Worm (Caenorhabditis elegans) whole organism, L4/young adult: Measurements from ENCODE around the gene rga-1.
"Not testable (repeated sequence)": the region's sequence is repeated elsewhere in the genome, so short reads cannot be mapped to it uniquely, and the experiment has no call there.

Source experiments
- W03F9.2 ChIP-seq: fragments of 150-350 bp; optimal IDR thresholded peaks from 2 replicates; lab custom pipeline; 2014; ENCODE audit warnings: missing biosample characterization, missing genetic modification characterization
- dao-5 ChIP-seq: sonication (generic microtip); optimal IDR thresholded peaks from 2 replicates; lab custom pipeline; 2016; ENCODE audit warnings: missing genotype, missing genetic modification characterization, moderate library complexity, missing compliant biosample characterization
- him-1 ChIP-seq: sonication (generic microtip); optimal IDR thresholded peaks from 2 replicates; lab custom pipeline; 2016; ENCODE audit warnings: missing genotype, missing genetic modification reagents, missing genetic modification characterization, missing compliant biosample characterization

The rga-1 gene

DNA sequence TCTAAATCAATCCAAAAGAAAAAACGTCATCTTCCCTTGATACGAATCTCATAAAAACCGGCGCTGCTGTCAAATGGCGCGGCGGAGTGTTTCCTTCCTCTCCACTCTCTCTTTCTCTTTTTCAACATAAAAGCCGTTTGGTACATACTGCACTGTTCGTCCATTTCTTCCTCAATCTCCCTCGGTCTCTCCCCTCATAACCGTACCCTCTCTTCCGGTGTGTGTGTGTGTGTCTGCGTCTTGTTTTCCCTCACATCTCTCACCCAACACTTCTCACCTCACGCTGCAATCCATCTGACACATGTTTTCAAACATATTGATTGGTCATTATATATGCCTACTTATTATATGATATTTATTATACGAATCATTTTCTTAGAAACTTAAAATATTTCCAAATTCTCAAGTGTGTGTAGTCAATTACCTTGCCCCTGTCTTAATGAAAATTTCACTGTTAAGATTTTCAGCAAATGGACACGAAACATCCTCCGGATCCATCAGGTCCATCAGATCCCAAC, at the start of gene rga-1, which contains the start of gene aars-1:
Gene rga-1 (plus strand): TSS at position 468 of the 518 bp plus-strand sequence.
Gene aars-1 (minus strand): TSS at position 71 of the 518 bp plus-strand sequence.
- TF ChIP-seq dao-5 (tag; lab: Kevin White, UChicago), result no peak
- peak; percentile 47 for TF ChIP-seq W03F9.2 (tag; lab: Kevin White, UChicago)

DNA sequence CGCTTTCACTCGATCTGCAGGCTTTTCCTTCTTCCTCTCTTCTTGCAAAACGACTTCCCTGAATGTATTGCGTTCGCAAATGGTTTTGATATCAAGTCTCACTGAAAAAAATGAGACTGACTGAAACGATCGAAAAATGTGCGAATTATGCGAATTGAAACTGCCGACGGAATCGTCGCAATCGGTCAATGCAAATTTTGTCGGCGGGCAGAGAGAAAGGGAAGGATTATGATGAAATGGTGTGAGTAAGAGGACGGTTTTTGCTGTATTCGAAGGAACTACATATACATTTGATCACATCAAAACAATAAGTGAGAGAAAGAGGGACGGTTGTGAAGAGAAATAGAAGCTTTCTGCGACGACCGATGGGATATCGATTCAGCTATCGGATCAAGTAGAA, 49.0 kb upstream of the rga-1 start, which contains the start of gene C05D12.1:
Gene C05D12.1 (minus strand): TSS at position 101 of the 400 bp plus-strand sequence.
- TF ChIP-seq him-1 (tag; lab: Kevin White, UChicago) (no peak), W03F9.2 (tag; lab: Kevin White, UChicago) (no peak)

DNA sequence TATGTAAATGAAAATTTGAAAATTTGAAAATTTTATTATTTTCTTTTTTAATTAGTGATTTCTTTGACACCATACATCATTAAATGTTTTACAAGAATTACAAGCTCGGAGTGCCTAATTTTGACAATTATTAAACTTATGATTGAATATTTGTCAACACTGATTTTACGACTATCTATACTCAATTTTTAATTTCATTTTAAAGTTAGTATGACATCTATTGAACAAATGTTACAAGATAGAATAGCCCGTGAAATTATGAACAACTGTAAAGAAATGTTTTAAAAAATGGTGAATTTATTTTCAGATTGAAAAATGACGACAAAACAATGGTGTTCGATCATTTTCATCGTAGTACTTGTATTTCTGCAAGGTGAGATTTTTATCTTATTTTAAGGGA, 46.7 kb upstream of the rga-1 start, which contains the start of gene C05D12.2:
Gene C05D12.2 (plus strand): TSS at position 301 of the 400 bp plus-strand sequence.
- TF ChIP-seq dao-5 (tag; lab: Kevin White, UChicago) (no peak), him-1 (tag; lab: Kevin White, UChicago) (no peak), W03F9.2 (tag; lab: Kevin White, UChicago) (no peak)

DNA sequence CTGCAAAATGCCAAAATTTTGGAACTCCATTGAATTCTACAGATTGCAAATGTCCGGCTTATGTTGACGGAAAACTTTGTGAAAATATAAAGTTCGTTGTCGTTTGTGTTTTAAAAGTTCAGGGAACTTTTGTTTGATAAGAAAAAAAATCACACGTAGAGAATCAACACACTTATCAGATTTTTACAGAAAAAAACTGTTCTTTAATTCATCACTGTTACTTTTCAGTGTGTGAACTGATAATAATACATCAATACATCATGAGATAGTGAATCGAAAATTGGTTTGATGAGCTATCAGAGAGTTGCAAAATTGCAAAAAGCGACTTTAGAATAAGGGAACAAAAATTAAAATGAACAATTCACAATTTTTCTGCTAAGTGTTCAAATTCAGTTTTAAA, 46.2 kb upstream of the rga-1 start:
- TF ChIP-seq him-1 (tag; lab: Kevin White, UChicago), result no peak
- TF ChIP-seq W03F9.2 (tag; lab: Kevin White, UChicago), result peak; percentile 2

DNA sequence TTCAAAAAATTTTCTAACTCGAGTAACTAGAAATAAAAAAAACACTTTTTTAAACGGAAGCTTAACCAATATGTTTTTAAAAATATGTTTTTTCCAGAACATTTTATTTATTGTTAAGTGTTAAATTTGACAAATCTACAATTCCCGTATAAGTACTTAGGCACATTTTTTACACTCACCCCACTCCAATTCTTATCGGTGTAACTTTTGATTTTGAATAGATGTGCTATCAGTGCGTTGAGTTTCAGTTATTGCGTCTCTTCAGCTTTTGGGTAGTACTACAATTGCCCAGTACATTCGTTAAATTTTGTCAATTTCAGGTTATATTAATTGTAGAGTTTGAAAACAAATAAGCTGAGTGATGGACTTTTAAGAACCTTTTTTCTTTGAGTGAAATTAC, 40.7 kb upstream of the rga-1 start:
- TF ChIP-seq him-1 (tag; lab: Kevin White, UChicago) (no peak), W03F9.2 (tag; lab: Kevin White, UChicago) (no peak), dao-5 (tag; lab: Kevin White, UChicago) (no peak)

DNA sequence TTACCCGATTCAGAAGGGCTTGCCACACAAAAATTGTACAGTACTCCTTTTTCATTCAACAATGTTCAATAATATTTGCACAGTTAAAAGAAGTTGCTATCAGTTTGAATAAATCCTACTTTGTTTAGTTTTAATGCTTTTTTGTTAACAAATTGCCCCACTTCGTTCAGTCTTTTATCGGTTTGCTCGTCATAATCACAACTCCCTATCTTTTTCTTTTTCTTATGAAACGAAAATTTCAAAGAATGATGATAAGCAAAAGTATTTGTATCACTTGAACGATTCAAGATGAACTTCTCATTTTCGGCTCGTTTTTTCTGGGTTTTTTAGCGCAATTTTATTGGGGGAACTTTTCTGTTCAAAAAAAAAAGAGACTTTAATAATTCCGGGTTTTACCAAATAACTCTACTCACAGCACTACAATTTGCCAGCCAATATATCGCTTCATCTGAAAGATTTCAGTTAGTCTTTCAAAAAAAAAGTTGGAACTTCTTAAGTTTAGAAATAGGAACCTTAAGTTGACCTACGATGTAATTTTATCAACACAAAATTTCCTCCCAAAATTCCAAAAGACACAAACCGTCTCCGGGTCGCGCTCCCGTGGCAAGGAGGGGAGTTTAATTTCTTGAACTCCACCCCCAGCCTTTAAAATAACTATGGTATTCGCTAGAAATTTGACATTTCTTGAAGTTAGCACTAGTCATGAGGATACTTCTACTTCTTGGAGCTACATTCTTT, 39.9 kb upstream of the rga-1 start, which contains the start of gene C05D12.3:
Gene C05D12.3 (plus strand): TSS at position 688 of the 738 bp plus-strand sequence.
- no peak for TF ChIP-seq W03F9.2 (tag; lab: Kevin White, UChicago)
- TF ChIP-seq dao-5 (tag; lab: Kevin White, UChicago), result no peak
- TF ChIP-seq him-1 (tag; lab: Kevin White, UChicago), result no peak

DNA sequence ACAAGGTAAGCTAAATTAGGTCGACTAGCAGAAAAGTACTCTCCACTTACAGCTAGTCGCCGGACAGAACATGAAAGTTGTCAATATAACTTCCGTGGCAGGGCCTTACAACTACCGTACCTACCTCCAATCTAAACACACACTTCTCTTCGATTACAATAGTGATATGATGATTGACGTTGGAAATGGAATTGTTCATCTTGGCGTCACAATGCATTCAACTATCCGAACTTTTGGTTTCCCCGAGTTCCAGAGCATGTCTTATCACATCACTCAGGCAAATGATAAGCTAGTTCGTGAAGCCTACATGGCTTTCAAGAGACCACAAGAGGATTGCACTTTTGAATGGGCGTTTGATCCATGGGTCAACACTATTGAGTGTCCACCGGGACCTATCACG, 37.4 kb upstream of the rga-1 start:
- TF ChIP-seq him-1 (tag; lab: Kevin White, UChicago) (no peak), W03F9.2 (tag; lab: Kevin White, UChicago) (no peak), dao-5 (tag; lab: Kevin White, UChicago) (no peak)

DNA sequence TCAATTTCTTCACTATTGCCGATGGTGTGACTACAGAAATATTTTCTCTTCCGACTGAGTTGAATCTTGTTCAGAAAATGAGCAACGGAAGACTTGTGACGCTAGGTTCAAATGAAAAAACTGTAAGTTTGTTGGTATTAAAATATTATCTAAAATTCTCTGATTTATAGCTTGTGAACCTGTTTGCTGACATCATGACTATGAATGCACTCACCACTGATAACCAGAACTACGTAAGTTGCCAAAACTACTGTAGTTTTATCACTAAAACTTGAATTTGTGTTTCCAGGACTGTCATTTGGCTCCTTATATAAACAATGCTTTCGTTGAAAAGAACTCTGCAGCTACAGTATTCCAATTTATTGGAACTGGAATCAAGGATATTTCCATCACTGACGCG, 36.1 kb upstream of the rga-1 start:
- no peak for TF ChIP-seq him-1 (tag; lab: Kevin White, UChicago)

DNA sequence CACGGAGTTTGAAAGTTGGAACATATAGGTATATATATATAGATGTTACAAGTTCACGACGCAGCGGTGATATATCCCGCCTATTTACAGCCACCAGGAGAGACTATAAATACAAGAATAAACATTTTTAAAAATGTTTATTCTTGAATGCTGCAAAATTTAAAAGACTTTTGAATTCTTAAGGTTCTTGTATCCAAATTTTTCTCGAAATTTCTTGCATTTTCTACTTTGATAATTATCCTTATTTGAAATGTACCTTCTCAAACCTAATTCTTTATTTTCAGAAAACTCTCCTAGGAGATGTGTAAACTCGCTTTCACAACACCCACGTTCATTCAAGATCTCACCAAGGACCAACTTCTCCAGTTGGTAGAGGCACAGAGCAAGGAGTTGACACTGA, 33.1 kb upstream of the rga-1 start, which contains the start of gene C05D12.4:
Gene C05D12.4 (plus strand): TSS at position 301 of the 400 bp plus-strand sequence.
- TF ChIP-seq W03F9.2 (tag; lab: Kevin White, UChicago) (no peak), dao-5 (tag; lab: Kevin White, UChicago) (no peak), him-1 (tag; lab: Kevin White, UChicago) (no peak)

DNA sequence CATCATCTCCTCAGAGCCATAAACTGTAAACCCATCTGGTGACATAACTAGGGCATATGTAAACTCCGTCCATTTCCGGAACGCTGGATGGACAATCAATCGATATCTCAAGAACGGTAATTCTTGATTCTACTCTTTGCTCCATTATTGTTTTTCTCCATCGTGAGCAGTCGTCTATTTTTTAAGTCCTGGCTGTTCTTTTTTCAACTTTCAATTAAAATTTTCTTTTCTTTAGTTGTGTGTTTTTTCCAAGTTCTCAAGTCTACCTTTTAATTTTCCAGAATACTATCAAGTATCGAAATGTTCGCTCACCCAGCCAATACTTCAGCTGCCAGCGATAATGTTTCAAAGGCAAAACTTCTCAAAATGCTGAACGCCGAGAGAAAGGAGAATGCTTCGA, 30.8 kb upstream of the rga-1 start, which contains the start of gene C05D12.5:
Gene C05D12.5 (plus strand): TSS at position 301 of the 400 bp plus-strand sequence.
- TF ChIP-seq W03F9.2 (tag; lab: Kevin White, UChicago) (no peak), dao-5 (tag; lab: Kevin White, UChicago) (no peak), him-1 (tag; lab: Kevin White, UChicago) (no peak)

DNA sequence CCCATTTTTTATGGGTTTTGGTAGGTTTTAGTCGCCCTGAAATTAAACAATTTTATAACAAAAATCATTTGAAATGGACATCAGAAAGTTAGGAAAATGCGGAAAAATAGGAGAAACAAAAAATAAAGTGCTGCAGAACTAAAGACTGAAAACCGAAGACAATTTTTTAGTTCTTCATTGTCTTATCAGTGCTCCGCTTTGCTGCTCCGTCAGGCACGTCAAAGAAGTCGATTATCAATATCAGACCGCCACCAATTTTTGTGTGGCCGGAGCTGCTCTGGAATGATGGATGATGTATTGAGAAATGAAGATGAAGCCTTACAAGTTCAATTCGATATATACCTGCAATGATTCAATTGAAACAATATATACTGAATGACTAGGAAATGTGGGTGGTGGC, 26.3 kb upstream of the rga-1 start, which contains the start of gene vha-6:
Gene vha-6 (minus strand): TSS at position 36 of the 400 bp plus-strand sequence.
- no peak for TF ChIP-seq him-1 (tag; lab: Kevin White, UChicago)
- no peak for TF ChIP-seq W03F9.2 (tag; lab: Kevin White, UChicago)
- no peak for TF ChIP-seq dao-5 (tag; lab: Kevin White, UChicago)

DNA sequence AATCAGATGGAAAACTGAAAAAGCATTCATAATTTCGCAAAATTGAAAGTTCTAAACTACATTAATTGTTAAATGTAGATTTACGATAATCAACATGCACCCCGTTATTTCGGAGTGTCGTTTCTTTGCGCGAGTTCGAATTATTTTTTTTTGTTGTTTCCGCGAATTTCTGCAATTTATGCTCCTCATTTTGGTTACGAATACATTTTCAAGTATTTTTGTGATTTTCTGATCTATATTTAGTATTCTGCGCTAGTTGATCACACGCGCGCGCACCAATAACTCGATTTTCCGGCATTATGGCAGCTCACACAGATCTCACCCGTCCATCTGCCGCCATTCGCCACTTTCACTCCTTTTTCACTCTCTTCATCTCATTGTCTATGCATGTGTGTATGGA, 24.4 kb upstream of the rga-1 start, which contains the start of gene VW02B12L.2:
Gene VW02B12L.2 (minus strand): TSS at position 65 of the 400 bp plus-strand sequence.
- no peak for TF ChIP-seq W03F9.2 (tag; lab: Kevin White, UChicago)
- no peak for TF ChIP-seq him-1 (tag; lab: Kevin White, UChicago)
- no peak for TF ChIP-seq dao-5 (tag; lab: Kevin White, UChicago)

DNA sequence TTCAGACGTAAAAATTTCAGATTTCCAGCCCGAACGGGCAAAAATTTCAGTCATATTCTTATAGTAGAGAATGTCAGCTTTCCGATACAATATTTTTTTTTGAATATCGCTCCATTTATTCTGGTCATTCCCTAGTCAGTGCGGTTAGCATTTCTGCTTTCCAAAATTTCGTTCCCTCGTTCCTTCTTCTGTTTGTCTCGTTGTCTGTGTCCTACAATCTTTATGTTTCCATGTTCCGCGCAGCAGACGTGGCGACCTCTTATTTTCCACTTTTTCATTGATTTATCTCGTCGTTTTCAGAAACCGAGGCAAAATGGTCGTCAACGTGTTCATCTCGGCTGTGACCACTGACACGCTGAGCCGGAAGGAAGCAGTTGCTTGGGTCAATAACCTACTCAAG, 22.3 kb upstream of the rga-1 start, which contains the start of gene ebp-2:
Gene ebp-2 (plus strand): TSS at position 301 of the 400 bp plus-strand sequence.
- TF ChIP-seq W03F9.2, dao-5, him-1 (tag; lab: Kevin White, UChicago): not testable (repeated sequence)
